Fruit fly (Drosophila melanogaster) whole organism, pupa: ENCODE measurements around the gene kuz.

Source experiments
- CG10348 ChIP-seq: fragments of 200-800 bp; sonication (Bioruptor generic); IDR thresholded peaks from 2 replicates; pipeline ENCODE4 v1.3.6; 2022; ENCODE audit warnings: missing biosample characterization, missing genetic modification characterization
- CG12605 ChIP-seq: fragments of 200-800 bp; sonication (Bioruptor generic); IDR thresholded peaks from 2 replicates; pipeline ENCODE4 v1.3.6; 2022; ENCODE audit warnings: missing biosample characterization, missing genetic modification characterization
- CG13204 ChIP-seq: fragments of 200-800 bp; sonication (Bioruptor generic); optimal IDR thresholded peaks from 2 replicates; lab custom pipeline; 2018; ENCODE audit warnings: missing biosample characterization, mild to moderate bottlenecking, missing genetic modification characterization, moderate library complexity
- CG14655 ChIP-seq: fragments of 200-800 bp; sonication (Bioruptor generic); optimal IDR thresholded peaks from 3 replicates; lab custom pipeline; 2017; ENCODE audit warnings: mild to moderate bottlenecking, missing biosample characterization, missing genetic modification reagents, missing genetic modification characterization
- CG15710 ChIP-seq: fragments of 200-800 bp; sonication (Bioruptor generic); optimal IDR thresholded peaks from 2 replicates; lab custom pipeline; 2018; ENCODE audit warnings: missing biosample characterization, mild to moderate bottlenecking, missing genetic modification characterization, moderate library complexity
- CG17806 ChIP-seq: fragments of 200-800 bp; sonication (Bioruptor generic); optimal IDR thresholded peaks from 2 replicates; lab custom pipeline; 2018; ENCODE audit warnings: missing biosample characterization, mild to moderate bottlenecking, missing genetic modification characterization, moderate library complexity
- CG32121 ChIP-seq: fragments of 200-800 bp; sonication (Bioruptor generic); IDR thresholded peaks from 2 replicates; pipeline ENCODE4 v1.3.6; 2022; ENCODE audit warnings: missing biosample characterization, missing genetic modification characterization
- CG34367 ChIP-seq: fragments of 200-800 bp; sonication (Bioruptor generic); optimal IDR thresholded peaks from 2 replicates; lab custom pipeline; 2018; ENCODE audit warnings: missing biosample characterization, mild to moderate bottlenecking, missing genetic modification characterization
- CG4496 ChIP-seq: fragments of 200-800 bp; sonication (Bioruptor generic); IDR thresholded peaks from 3 replicates; pipeline ENCODE4 v1.3.6; 2022; ENCODE audit warnings: missing biosample characterization, missing genetic modification characterization
- CG8159 ChIP-seq: fragments of 200-800 bp; sonication (Bioruptor generic); optimal IDR thresholded peaks from 3 replicates; lab custom pipeline; 2018; ENCODE audit warnings: missing biosample characterization, mild to moderate bottlenecking, missing genetic modification characterization, moderate library complexity
- CG8301 ChIP-seq: fragments of 200-800 bp; sonication (Bioruptor generic); optimal IDR thresholded peaks from 2 replicates; lab custom pipeline; 2018; ENCODE audit warnings: missing biosample characterization, mild to moderate bottlenecking, missing genetic modification characterization
- CG9948 ChIP-seq: fragments of 200-800 bp; sonication (Bioruptor generic); optimal IDR thresholded peaks from 2 replicates; lab custom pipeline; 2018; ENCODE audit warnings: missing biosample characterization, mild to moderate bottlenecking, missing genetic modification characterization, moderate library complexity
- D1 ChIP-seq: fragments of 200-800 bp; sonication (Bioruptor generic); optimal IDR thresholded peaks from 2 replicates; lab custom pipeline; 2018; ENCODE audit warnings: missing biosample characterization, mild to moderate bottlenecking, missing genetic modification characterization, moderate library complexity
- EcR ChIP-seq: fragments of 200-800 bp; sonication (Bioruptor generic); optimal IDR thresholded peaks from 3 replicates; lab custom pipeline; 2019; ENCODE audit warnings: missing biosample characterization, missing genetic modification characterization, mild to moderate bottlenecking, moderate library complexity, missing genetic modification reagents
- Ets98B ChIP-seq: fragments of 200-800 bp; sonication (Bioruptor generic); IDR thresholded peaks from 2 replicates; pipeline ENCODE4 v1.3.6; 2022; ENCODE audit warnings: missing biosample characterization, missing genetic modification characterization
- Pif1A ChIP-seq: fragments of 200-800 bp; sonication (Bioruptor generic); optimal IDR thresholded peaks from 3 replicates; lab custom pipeline; 2016; ENCODE audit warnings: missing biosample characterization, missing genetic modification characterization
- Pif1B ChIP-seq: fragments of 200-800 bp; sonication (Bioruptor generic); optimal IDR thresholded peaks from 3 replicates; lab custom pipeline; 2016; ENCODE audit warnings: missing biosample characterization, missing genetic modification characterization
- Snoo ChIP-seq: fragments of 200-800 bp; sonication (Bioruptor generic); optimal IDR thresholded peaks from 3 replicates; lab custom pipeline; 2017; ENCODE audit warnings: missing biosample characterization, mild to moderate bottlenecking, missing genetic modification characterization, inconsistent platforms
- fd96Ca ChIP-seq: fragments of 200-800 bp; sonication (Bioruptor generic); IDR thresholded peaks from 3 replicates; pipeline ENCODE4 v1.3.6; 2022; ENCODE audit warnings: missing biosample characterization, missing genetic modification characterization
- gl ChIP-seq: fragments of 200-800 bp; sonication (Bioruptor generic); optimal IDR thresholded peaks from 2 replicates; lab custom pipeline; 2018; ENCODE audit warnings: missing biosample characterization, mild to moderate bottlenecking, missing genetic modification characterization
- rn ChIP-seq: fragments of 200-800 bp; sonication (Bioruptor generic); IDR thresholded peaks from 2 replicates; pipeline ENCODE4 v1.3.6; 2022; ENCODE audit warnings: missing biosample characterization, missing genetic modification characterization

The kuz gene

DNA sequence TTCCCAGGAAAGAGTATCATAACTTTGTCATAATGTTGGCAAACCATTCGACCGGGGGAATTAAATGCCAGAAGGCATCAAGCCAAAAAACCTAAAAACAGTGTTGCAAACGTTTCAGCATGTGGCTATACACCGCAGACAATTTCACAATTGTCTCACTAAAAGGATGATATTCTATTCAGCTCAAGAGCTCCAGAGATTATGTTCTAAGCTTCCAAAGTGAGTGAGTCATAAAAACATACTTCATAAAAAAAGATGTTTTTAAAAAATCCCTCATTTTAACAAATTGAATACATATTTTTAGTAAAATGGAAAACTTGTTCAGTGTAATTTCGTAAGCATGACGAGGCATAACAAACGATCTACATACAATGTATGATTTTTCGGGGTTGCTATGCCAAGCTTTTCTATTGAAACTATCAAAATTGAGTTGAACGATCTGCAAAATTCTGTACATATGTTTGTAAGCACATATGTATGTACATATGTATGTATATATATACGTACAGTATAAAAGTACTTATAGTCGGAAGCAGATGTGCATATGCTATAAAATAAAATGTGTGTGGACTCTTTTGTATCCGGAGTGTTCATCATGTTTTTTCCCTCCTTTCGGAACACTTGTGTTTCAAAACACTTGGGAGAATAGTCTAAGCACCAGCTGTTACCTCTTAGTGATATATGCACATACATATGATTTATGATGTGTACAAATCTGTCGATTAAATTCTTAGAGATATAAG lies 34.8 kb upstream of the kuz start:
- no peak for TF ChIP-seq fd96Ca (GFP tag; lab: Robert Waterston, UW)
- TF ChIP-seq CG8301 (tag; lab: Kevin White, UChicago): peak; percentile 7
- TF ChIP-seq CG17806 (tag; lab: Kevin White, UChicago): peak; percentile 54
- no peak for TF ChIP-seq CG15710 (tag; lab: Kevin White, UChicago)
- TF ChIP-seq Ets98B (GFP tag; lab: Robert Waterston, UW): peak; percentile 56
- TF ChIP-seq CG8159: peak; percentile 34
- peak; percentile 21; the same call in 1 of the 2 replicates for TF ChIP-seq CG32121 (GFP tag; lab: Robert Waterston, UW)
- TF ChIP-seq CG12605 (GFP tag; lab: Robert Waterston, UW): no peak
- no peak for TF ChIP-seq CG13204 (GFP tag; lab: Kevin White, UChicago)
- TF ChIP-seq Pif1A: peak; percentile 72
- no peak for TF ChIP-seq Pif1B (GFP tag; lab: Kevin White, UChicago)
- no peak for TF ChIP-seq CG10348 (GFP tag; lab: Robert Waterston, UW)
- TF ChIP-seq D1: no peak
- no peak for TF ChIP-seq CG9948 (tag; lab: Kevin White, UChicago)
- TF ChIP-seq CG34367 (tag; lab: Kevin White, UChicago): no peak
- TF ChIP-seq gl: no peak
- TF ChIP-seq Snoo: no peak
- TF ChIP-seq EcR (GFP tag; lab: Kevin White, UChicago): no peak
- no peak; the same call in 1 of the 2 replicates for TF ChIP-seq rn (GFP tag; lab: Robert Waterston, UW)
- TF ChIP-seq CG14655 (GFP tag; lab: Kevin White, UChicago): peak; percentile 0
- TF ChIP-seq CG4496 (GFP tag; lab: Robert Waterston, UW): peak; percentile 42; the same call in 2 of the 3 replicates
- TF ChIP-seq, all 21 proteins: peak for 8

DNA sequence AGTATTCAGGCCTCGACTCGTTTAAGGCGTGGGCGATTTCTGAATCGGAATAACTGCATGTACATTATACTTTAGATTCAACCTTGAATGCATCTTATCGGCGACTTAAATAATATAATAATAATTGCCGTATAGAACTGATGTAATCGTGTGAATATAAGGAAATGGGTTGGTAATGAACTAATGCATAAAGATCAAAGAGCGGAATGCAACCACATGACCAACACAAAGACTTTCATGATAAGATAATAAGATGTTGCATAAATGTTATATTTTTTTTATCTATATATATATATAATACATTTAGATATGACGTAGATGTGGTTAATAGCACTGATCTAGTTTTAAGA lies 34.3 kb upstream of the kuz start:
- TF ChIP-seq D1 (no peak), fd96Ca (GFP tag; lab: Robert Waterston, UW) (no peak), CG8301 (tag; lab: Kevin White, UChicago) (no peak), CG10348 (GFP tag; lab: Robert Waterston, UW) (no peak), CG14655 (GFP tag; lab: Kevin White, UChicago) (no peak), Pif1B (GFP tag; lab: Kevin White, UChicago) (no peak), CG17806 (tag; lab: Kevin White, UChicago) (no peak), Ets98B (GFP tag; lab: Robert Waterston, UW) (no peak), CG15710 (tag; lab: Kevin White, UChicago) (no peak), CG9948 (tag; lab: Kevin White, UChicago) (no peak), CG32121 (GFP tag; lab: Robert Waterston, UW) (no peak), CG13204 (GFP tag; lab: Kevin White, UChicago) (no peak), CG4496 (GFP tag; lab: Robert Waterston, UW) (no peak), Pif1A (no peak), CG34367 (tag; lab: Kevin White, UChicago) (no peak), rn (GFP tag; lab: Robert Waterston, UW) (no peak), CG12605 (GFP tag; lab: Robert Waterston, UW) (no peak), gl (no peak), Snoo (no peak)

DNA sequence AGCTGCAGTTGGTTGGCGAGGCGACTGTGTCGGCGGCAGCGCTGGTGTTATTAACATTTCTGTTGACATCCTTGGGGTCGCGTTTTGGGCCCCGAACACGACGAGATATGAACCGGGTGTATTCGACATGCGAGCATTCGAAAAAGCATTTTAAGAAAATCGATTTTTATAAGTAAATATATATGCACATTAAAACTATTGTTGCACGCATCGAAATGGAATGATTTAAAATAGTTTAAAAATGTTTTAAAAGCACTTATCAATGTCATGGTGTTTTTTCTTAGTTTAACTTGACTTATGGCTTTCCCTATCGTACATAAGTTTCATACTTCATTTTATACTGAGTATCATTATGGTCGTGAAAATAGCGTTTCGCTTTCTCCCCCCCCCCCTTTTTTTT lies 28.1 kb upstream of the kuz start:
- TF ChIP-seq CG8159: no peak
- no peak for TF ChIP-seq EcR (GFP tag; lab: Kevin White, UChicago)

- TF ChIP-seq Snoo (no peak), gl (no peak), CG12605 (GFP tag; lab: Robert Waterston, UW) (no peak)
Measured at dm6 chr2L:13527541-13527940, 22.4 kb upstream of the kuz start, which contains the start of gene CG33640. Gene CG33640, plus strand, starts transcription at chr2L:13527841.

DNA sequence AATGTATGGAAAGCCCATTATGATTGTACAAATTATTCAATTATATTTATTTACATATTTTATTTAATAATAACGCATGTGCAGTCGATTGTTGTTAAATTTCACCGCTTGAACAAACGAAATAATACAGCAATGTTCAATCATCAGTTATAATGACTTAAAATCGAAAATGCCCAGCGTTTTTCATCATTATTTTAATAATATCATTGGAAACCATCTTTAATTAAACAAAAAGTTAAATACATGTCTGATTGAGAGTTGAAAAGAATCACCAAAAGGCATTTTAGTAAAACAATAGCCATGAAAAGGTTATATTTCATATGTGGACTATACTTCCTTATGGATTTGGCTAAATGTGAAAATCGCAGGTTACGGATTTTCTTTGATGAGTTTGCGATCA lies 21.2 kb upstream of the kuz start, which contains the start of gene CG33641:
Gene CG33641 (plus strand): TSS at position 301 of the 400 bp plus-strand sequence.
- TF ChIP-seq Snoo (no peak), CG17806 (tag; lab: Kevin White, UChicago) (no peak), CG14655 (GFP tag; lab: Kevin White, UChicago) (no peak), CG8301 (tag; lab: Kevin White, UChicago) (no peak), Pif1B (GFP tag; lab: Kevin White, UChicago) (no peak)
- TF ChIP-seq, all 21 proteins: peak for 0

- no peak for TF ChIP-seq gl
- TF ChIP-seq, all 21 proteins: peak for 0
Measured at dm6 chr2L:13529675-13530074, 20.3 kb upstream of the kuz start, which contains the start of gene CG33642. Gene CG33642, plus strand, starts transcription at chr2L:13529975.

DNA sequence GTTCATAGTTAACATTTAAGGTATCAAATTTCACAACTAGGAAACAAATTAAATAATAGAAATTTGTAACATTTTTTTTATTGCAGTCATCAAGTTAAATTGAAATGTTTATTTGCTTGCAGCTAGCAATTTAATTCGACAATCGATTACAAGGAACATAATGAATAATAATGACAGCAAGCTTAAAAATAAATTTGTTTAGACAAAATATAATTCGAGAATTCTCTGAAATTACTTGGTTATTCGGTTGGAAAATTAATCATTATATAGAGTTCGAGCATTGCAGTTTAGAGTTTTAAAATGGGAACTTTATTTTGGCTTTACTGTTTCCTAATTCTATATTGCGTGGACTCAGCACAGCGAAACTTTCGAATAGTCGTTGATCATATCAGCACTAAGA lies 19.2 kb upstream of the kuz start, which contains the start of gene CG33643:
Gene CG33643 (plus strand): TSS at position 301 of the 400 bp plus-strand sequence.
- TF ChIP-seq CG15710 (tag; lab: Kevin White, UChicago): no peak
- no peak for TF ChIP-seq D1
- no peak for TF ChIP-seq Ets98B (GFP tag; lab: Robert Waterston, UW)
- no peak for TF ChIP-seq CG10348 (GFP tag; lab: Robert Waterston, UW)
- TF ChIP-seq CG34367 (tag; lab: Kevin White, UChicago): no peak
- TF ChIP-seq CG32121 (GFP tag; lab: Robert Waterston, UW): no peak
- TF ChIP-seq EcR (GFP tag; lab: Kevin White, UChicago): no peak
- no peak for TF ChIP-seq CG4496 (GFP tag; lab: Robert Waterston, UW)
